Fruit fly (Drosophila melanogaster): ENCODE results near the gene Naa20B.

The Naa20B gene

dm6 chr2L:13222225-13222648 lies 35.0 kb upstream of the Naa20B start, which contains the start of the genes Ski6 and CG16812 (continued):
- TF ChIP-seq kah (GFP tag; optimal IDR thresholded peaks at IDR 0.05), result no peak
- TF ChIP-seq ato (GFP tag; IDR thresholded peaks at IDR 0.05; ENCODE audit: partially characterized antibody), result no peak
- TF ChIP-seq peb (GFP tag; IDR thresholded peaks at IDR 0.05), result 0 out of 2 replicates have a peak, but pooled peaks have one; percentile 12
- peak; percentile 24; the same call in 2 of the 3 replicates for TF ChIP-seq Aef1 (GFP tag; IDR thresholded peaks at IDR 0.05)
- TF ChIP-seq Sry-β (GFP tag; optimal IDR thresholded peaks at IDR 0.05), result no peak
- peak; percentile 58 for TF ChIP-seq gfzf (GFP tag; optimal IDR thresholded peaks at IDR 0.05)
- TF ChIP-seq CG4730 (GFP tag; IDR thresholded peaks at IDR 0.05), result no peak
- no peak for TF ChIP-seq dati (GFP tag; IDR thresholded peaks at IDR 0.05)
- no peak for TF ChIP-seq CG7745 (tag; optimal IDR thresholded peaks at IDR 0.05)
- TF ChIP-seq Ptx1 (GFP tag; IDR thresholded peaks at IDR 0.05), result peak; percentile 77
- no peak for TF ChIP-seq kni (GFP tag; optimal IDR thresholded peaks at IDR 0.05)
- no peak for TF ChIP-seq CG8944 (GFP tag; optimal IDR thresholded peaks at IDR 0.05)
- TF ChIP-seq sens-2 (GFP tag; IDR thresholded peaks at IDR 0.05), result no peak
- no peak for TF ChIP-seq CG17612 (GFP tag; IDR thresholded peaks at IDR 0.05)
- peak; percentile 85 for TF ChIP-seq CG13424 (tag; optimal IDR thresholded peaks at IDR 0.05)
- no peak for TF ChIP-seq ash1 (GFP tag; optimal IDR thresholded peaks at IDR 0.05)
- no peak for TF ChIP-seq ERR (GFP tag; optimal IDR thresholded peaks at IDR 0.05)
- peak; percentile 47 for TF ChIP-seq CG18764 (GFP tag; optimal IDR thresholded peaks at IDR 0.05)
- TF ChIP-seq CG12744 (GFP tag; optimal IDR thresholded peaks at IDR 0.05), result no peak
- TF ChIP-seq CHES-1-like (GFP tag; optimal IDR thresholded peaks at IDR 0.05), result peak; percentile 16
- TF ChIP-seq CG6813 (GFP tag; optimal IDR thresholded peaks at IDR 0.05), result no peak
- no peak for TF ChIP-seq CG2678 (tag; optimal IDR thresholded peaks at IDR 0.05)
- TF ChIP-seq CG17912 (GFP tag; optimal IDR thresholded peaks at IDR 0.05), result no peak
- TF ChIP-seq CG1792 (GFP tag; optimal IDR thresholded peaks at IDR 0.05), result no peak
- TF ChIP-seq CG1832 (GFP tag; optimal IDR thresholded peaks at IDR 0.05), result no peak
- TF ChIP-seq Neu2 (GFP tag; optimal IDR thresholded peaks at IDR 0.05; ENCODE audit: borderline replicate concordance), result no peak
- no peak for TF ChIP-seq nau (GFP tag; optimal IDR thresholded peaks at IDR 0.05)
- peak; percentile 26; the same call in 1 of the 3 replicates for TF ChIP-seq B-H1 (GFP tag; IDR thresholded peaks at IDR 0.05)
- no peak for TF ChIP-seq Deaf1 (tag; optimal IDR thresholded peaks at IDR 0.05)
- TF ChIP-seq Bgb (GFP tag; IDR thresholded peaks at IDR 0.05; ENCODE audit: partially characterized antibody), result no peak
- peak; percentile 48 for TF ChIP-seq Meics (GFP tag; optimal IDR thresholded peaks at IDR 0.05)
- peak; percentile 68 for TF ChIP-seq H2.0 (GFP tag; IDR thresholded peaks at IDR 0.05)
- TF ChIP-seq dan (GFP tag; IDR thresholded peaks at IDR 0.05), result no peak
- no peak for TF ChIP-seq Bdp1 (GFP tag; optimal IDR thresholded peaks at IDR 0.05)
- peak; percentile 71 for TF ChIP-seq Hr3 (GFP tag; optimal IDR thresholded peaks at IDR 0.05)
- no peak for TF ChIP-seq Asciz (GFP tag; optimal IDR thresholded peaks at IDR 0.05)
- no peak for TF ChIP-seq Sox100B (GFP tag; optimal IDR thresholded peaks at IDR 0.05)
- TF ChIP-seq pros (GFP tag; optimal IDR thresholded peaks at IDR 0.05), result no peak
- TF ChIP-seq org-1 (GFP tag; optimal IDR thresholded peaks at IDR 0.05), result no peak
- TF ChIP-seq inv (GFP tag; IDR thresholded peaks at IDR 0.05; ENCODE audit: partially characterized antibody), result no peak
- no peak for TF ChIP-seq ac (GFP tag; optimal IDR thresholded peaks at IDR 0.05)
- peak; percentile 50 for TF ChIP-seq CG9215 (GFP tag; IDR thresholded peaks at IDR 0.05)
- no peak for TF ChIP-seq tup (GFP tag; optimal IDR thresholded peaks at IDR 0.05)
- no peak for TF ChIP-seq toy (GFP tag; IDR thresholded peaks at IDR 0.05)
- TF ChIP-seq CG8359 (GFP tag; optimal IDR thresholded peaks at IDR 0.05; ENCODE audit: borderline replicate concordance), result no peak
- TF ChIP-seq psq (GFP tag; optimal IDR thresholded peaks at IDR 0.05), result peak; percentile 21
- no peak for TF ChIP-seq Mrtf (GFP tag; IDR thresholded peaks at IDR 0.05)
- 0 out of 3 replicates have a peak, but pooled peaks have one; percentile 31 for TF ChIP-seq CG34224 (GFP tag; IDR thresholded peaks at IDR 0.05; ENCODE audit: partially characterized antibody)
- TF ChIP-seq CG17568 (GFP tag; optimal IDR thresholded peaks at IDR 0.05), result peak; percentile 83
- TF ChIP-seq p53 (GFP tag; optimal IDR thresholded peaks at IDR 0.05), result no peak
- peak; percentile 63 for TF ChIP-seq CG9727 (GFP tag; optimal IDR thresholded peaks at IDR 0.05)

All from whole organism, embryonic.